Worm (Caenorhabditis elegans) whole organism, L4/young adult: ENCODE data around the gene rabr-1.

Experiments used
- dao-5 ChIP-seq: sonication (generic microtip); optimal IDR thresholded peaks from 2 replicates; lab custom pipeline; 2016; ENCODE audit warnings: missing genotype, missing genetic modification characterization, moderate library complexity, missing compliant biosample characterization
- him-1 ChIP-seq: sonication (generic microtip); optimal IDR thresholded peaks from 2 replicates; lab custom pipeline; 2016; ENCODE audit warnings: missing genotype, missing genetic modification reagents, missing genetic modification characterization, missing compliant biosample characterization

DNA sequence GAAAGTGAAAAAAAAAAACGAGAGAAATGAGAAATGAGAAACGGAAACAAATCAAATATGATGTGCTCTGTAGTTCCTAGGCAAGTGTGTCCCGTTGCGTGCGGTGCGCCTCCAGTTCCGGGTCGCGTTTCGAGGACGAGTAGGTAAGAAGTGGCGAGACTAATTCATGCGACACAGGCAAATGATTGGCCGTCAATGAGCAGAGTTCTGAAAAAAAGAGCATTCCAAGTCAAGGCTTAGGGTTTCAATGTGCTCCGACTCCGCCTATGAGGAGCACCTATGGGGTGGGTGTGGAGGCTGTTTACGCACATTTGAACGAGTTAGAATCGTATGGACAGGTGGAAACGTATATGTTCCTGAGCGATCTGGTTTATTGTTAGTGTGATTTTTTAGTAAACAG, 47.4 kb downstream of the rabr-1 start:
- TF ChIP-seq dao-5, result no peak
- TF ChIP-seq him-1 (tag; lab: Kevin White, UChicago), result no peak
